Worm (Caenorhabditis elegans) whole organism, L3 larva: ENCODE measurements around the gene piit-1.

ENCODE experiments used
- jun-1 ChIP-seq: fragments of 150-350 bp; optimal IDR thresholded peaks from 2 replicates; lab custom pipeline; 2014; ENCODE audit warnings: missing biosample characterization, missing genetic modification reagents, missing genetic modification characterization
- mdl-1 ChIP-seq: fragments of 150-350 bp; optimal IDR thresholded peaks from 2 replicates; lab custom pipeline; 2014; ENCODE audit warnings: missing biosample characterization, missing genetic modification characterization
- nhr-11 ChIP-seq: fragments of 150-350 bp; optimal IDR thresholded peaks from 2 replicates; lab custom pipeline; 2014; ENCODE audit warnings: missing biosample characterization, missing genetic modification characterization
- nhr-28 ChIP-seq: fragments of 150-350 bp; optimal IDR thresholded peaks from 2 replicates; lab custom pipeline; 2014; ENCODE audit warnings: missing biosample characterization, missing genetic modification characterization
- sea-2 ChIP-seq: fragments of 150-350 bp; sonication (generic microtip); optimal IDR thresholded peaks from 4 replicates; lab custom pipeline; 2014; ENCODE audit warnings: missing biosample characterization, missing genetic modification reagents, missing genetic modification characterization
- snpc-4 ChIP-seq: fragments of 150-350 bp; optimal IDR thresholded peaks from 2 replicates; lab custom pipeline; 2014; ENCODE audit warnings: missing biosample characterization, missing genetic modification characterization

DNA sequence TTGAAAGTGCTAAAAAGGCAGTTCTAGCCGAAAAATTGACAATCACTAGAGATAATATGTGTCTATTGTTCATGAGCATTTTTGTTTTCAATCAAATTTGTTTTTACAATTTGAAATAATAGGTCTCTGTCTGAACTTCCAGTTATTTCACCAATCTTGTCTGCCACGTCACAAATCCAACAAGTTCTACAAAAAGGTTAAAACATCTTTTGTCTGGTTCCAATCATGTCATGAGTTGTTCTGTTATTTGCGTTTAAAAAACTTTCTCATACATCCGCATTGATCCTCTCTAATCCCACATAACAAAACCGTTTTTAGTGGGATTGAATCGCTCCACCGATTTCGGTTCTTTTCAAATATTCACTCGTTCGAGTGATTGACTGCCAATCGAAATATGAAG, 9.1 kb downstream of the piit-1 start, which contains the start of gene F35B12.9:
- TF ChIP-seq mdl-1 (tag; lab: Kevin White, UChicago) (no peak), sea-2 (GFP tag; lab: Kevin White, UChicago) (no peak), snpc-4 (tag; lab: Kevin White, UChicago) (no peak), nhr-28 (no peak), nhr-11 (tag; lab: Kevin White, UChicago) (no peak), jun-1 (tag; lab: Kevin White, UChicago) (no peak)
